Fruit fly (Drosophila melanogaster) S2 (cell line): Measurements from ENCODE around the gene prtp.

Source experiments
- CG8478 ChIP-seq: fragments of >200 bp; optimal IDR thresholded peaks from 2 replicates; lab custom pipeline; 2018
- CTCF ChIP-seq, 2 experiments: fragments of >200 bp; optimal IDR thresholded peaks; 2 replicates each; lab custom pipeline; 2018

- TF ChIP-seq CG8478 (no peak), CTCF (optimal IDR thresholded peaks at IDR 0.05; lab: Kevin White, UChicago) (no peak)
Measured at dm6 chrX:11700765-11701164, 15.8 kb upstream of the prtp start.
